Fruit fly (Drosophila melanogaster): ENCODE results near the gene CG9813.

Gene CG9813

DNA sequence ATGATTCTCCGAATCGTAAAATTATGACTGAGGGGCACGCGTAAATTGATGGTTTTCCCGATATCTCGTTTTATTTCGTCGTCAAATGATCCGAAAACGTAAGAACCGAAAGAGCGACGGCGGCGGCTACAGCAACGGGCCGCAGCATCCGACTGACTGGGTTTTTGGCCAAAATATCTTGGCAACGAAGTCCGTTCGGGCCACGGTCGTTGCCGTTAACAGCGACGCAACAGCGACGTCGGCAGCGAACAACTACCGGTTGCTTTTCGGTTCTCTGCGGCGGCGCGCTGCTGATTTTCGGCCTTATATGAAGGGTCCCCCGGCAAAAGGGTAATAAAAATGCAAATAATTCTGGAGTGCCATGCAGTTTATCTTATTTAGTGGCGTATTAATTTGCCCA, 45.6 kb downstream of the CG9813 start, which contains the start of gene PK2-R2:
Gene PK2-R2, minus strand, starts transcription at position 160 of the 400 bp plus-strand sequence.
- peak; percentile 2 for TF ChIP-seq Jarid2 (GFP tag; optimal IDR thresholded peaks at IDR 0.05)
- peak; percentile 23 for TF ChIP-seq abd-A (tag; optimal IDR thresholded peaks at IDR 0.05)
- peak; percentile 90 for TF ChIP-seq Deaf1 (tag; optimal IDR thresholded peaks at IDR 0.05)
- no peak for TF ChIP-seq Sin3A (optimal IDR thresholded peaks at IDR 0.05)
- TF ChIP-seq chinmo (GFP tag; IDR thresholded peaks at IDR 0.05; ENCODE audit: partially characterized antibody), result 0 out of 4 replicates have a peak, but pooled peaks have one; percentile 36
- no peak for TF ChIP-seq CG31388 (GFP tag; optimal IDR thresholded peaks at IDR 0.05)
- TF ChIP-seq CG15011 (GFP tag; optimal IDR thresholded peaks at IDR 0.05), result no peak
- TF ChIP-seq CG13894 (tag; optimal IDR thresholded peaks at IDR 0.05), result peak; percentile 56
- TF ChIP-seq Adf1 (GFP tag; IDR thresholded peaks at IDR 0.05), result peak; percentile 79
- TF ChIP-seq Fer1 (GFP tag; optimal IDR thresholded peaks at IDR 0.05), result no peak
- TF ChIP-seq Bgb (GFP tag; IDR thresholded peaks at IDR 0.05; ENCODE audit: partially characterized antibody), result 0 out of 2 replicates have a peak, but pooled peaks have one; percentile 11
- TF ChIP-seq scrt (GFP tag; optimal IDR thresholded peaks at IDR 0.05), result peak; percentile 83
- peak; percentile 15 for TF ChIP-seq CG12769 (tag; optimal IDR thresholded peaks at IDR 0.05)

DNA sequence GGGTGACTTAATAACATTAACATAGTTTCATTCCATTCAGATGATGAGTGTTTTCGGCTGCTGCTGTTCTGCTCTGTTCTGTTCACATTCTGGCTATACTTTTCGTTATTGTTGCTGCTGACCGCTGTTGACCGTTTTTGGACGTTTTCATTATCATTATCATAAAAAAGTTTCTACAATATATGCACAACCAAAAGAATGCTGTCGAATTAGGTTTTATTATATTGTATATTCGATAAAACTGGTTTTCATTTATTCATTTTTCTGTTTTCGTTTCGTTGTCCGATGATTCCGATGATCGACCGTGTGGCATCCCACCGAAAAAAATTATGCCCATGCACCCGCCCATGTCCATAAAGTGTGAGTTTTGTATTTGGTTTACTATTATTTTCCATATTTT, 46.5 kb downstream of the CG9813 start:
- TF ChIP-seq ase (GFP tag; IDR thresholded peaks at IDR 0.05) (no peak), abd-A (tag; optimal IDR thresholded peaks at IDR 0.05) (peak; percentile 57), sd (tag; optimal IDR thresholded peaks at IDR 0.05) (peak; percentile 81), CG13894 (tag; optimal IDR thresholded peaks at IDR 0.05) (peak; percentile 2), Sox100B (GFP tag; optimal IDR thresholded peaks at IDR 0.05) (no peak), CG17186 (GFP tag; optimal IDR thresholded peaks at IDR 0.05) (no peak), chinmo (GFP tag; IDR thresholded peaks at IDR 0.05; ENCODE audit: partially characterized antibody) (peak; percentile 80; the same call in 2 of the 4 replicates), MTF-1 (GFP tag; optimal IDR thresholded peaks at IDR 0.05; ENCODE audit: borderline replicate concordance) (no peak), gce (GFP tag; IDR thresholded peaks at IDR 0.05) (no peak)
